Fruit fly (Drosophila melanogaster) whole organism, wandering third instar larva: ENCODE data around the gene Nepl6.
A peak's percentile ranks its signal among the peaks of the same experiment; 100 is the strongest.

Experiments used
- Abd-B ChIP-seq: fragments of >200 bp; optimal IDR thresholded peaks from 2 replicates; lab custom pipeline; 2017; ENCODE audit warnings: missing biosample characterization, missing genetic modification characterization
- CG32264 ChIP-seq: fragments of 200-800 bp; sonication (Bioruptor generic); optimal IDR thresholded peaks from 2 replicates; lab custom pipeline; 2016; ENCODE audit warnings: missing biosample characterization, missing genetic modification characterization
- CG9705 ChIP-seq: fragments of 200-800 bp; sonication (Bioruptor generic); optimal IDR thresholded peaks from 2 replicates; lab custom pipeline; 2018; ENCODE audit warnings: missing biosample characterization, mild to moderate bottlenecking, missing genetic modification characterization
- CrebA ChIP-seq: fragments of 200-800 bp; sonication (Bioruptor generic); optimal IDR thresholded peaks from 2 replicates; lab custom pipeline; 2016; ENCODE audit warnings: missing biosample characterization, mild to moderate bottlenecking, missing genetic modification characterization, borderline replicate concordance
- Dfd ChIP-seq: fragments of >200 bp; optimal IDR thresholded peaks from 2 replicates; lab custom pipeline; 2017; ENCODE audit warnings: missing biosample characterization, missing genetic modification characterization
- Dif ChIP-seq: fragments of 200-275, 200-300 bp; sonication (Bioruptor generic); optimal IDR thresholded peaks from 2 replicates; lab custom pipeline; 2018; ENCODE audit warnings: missing biosample characterization, missing genetic modification characterization; ENCODE audit not compliant: partially characterized antibody
- GATAd ChIP-seq: sonication (Bioruptor generic); optimal IDR thresholded peaks from 2 replicates; lab custom pipeline; 2016; ENCODE audit warnings: missing biosample characterization, missing genetic modification characterization
- HLH106 ChIP-seq: fragments of 200-800 bp; optimal IDR thresholded peaks from 3 replicates; lab custom pipeline; 2019; ENCODE audit warnings: missing biosample characterization, mild to moderate bottlenecking, missing genetic modification characterization, moderate library complexity
- Hnf4 ChIP-seq: fragments of 200-800 bp; sonication (Bioruptor generic); optimal IDR thresholded peaks from 2 replicates; lab custom pipeline; 2016; ENCODE audit warnings: missing biosample characterization, mild to moderate bottlenecking, missing genetic modification characterization
- Hr78 ChIP-seq: fragments of >200 bp; optimal IDR thresholded peaks from 2 replicates; lab custom pipeline; 2017; ENCODE audit warnings: missing biosample characterization, missing genetic modification characterization
- Hr83 ChIP-seq: fragments of 200-300 bp; sonication (Bioruptor generic); optimal IDR thresholded peaks from 2 replicates; lab custom pipeline; 2016; ENCODE audit warnings: missing biosample characterization, mild to moderate bottlenecking, missing genetic modification characterization, moderate library complexity; ENCODE audit not compliant: poor library complexity, severe bottlenecking
- Jra ChIP-seq: sonication (Bioruptor generic); optimal IDR thresholded peaks from 2 replicates; lab custom pipeline; 2016; ENCODE audit warnings: missing biosample characterization, missing genetic modification characterization
- Mio ChIP-seq: sonication (Bioruptor generic); optimal IDR thresholded peaks from 2 replicates; lab custom pipeline; 2016; ENCODE audit warnings: missing biosample characterization, missing genetic modification characterization
- OdsH ChIP-seq: fragments of 200-800 bp; sonication (Bioruptor generic); optimal IDR thresholded peaks from 2 replicates; lab custom pipeline; 2016; ENCODE audit warnings: missing biosample characterization, mild to moderate bottlenecking, missing genetic modification characterization
- Rel ChIP-seq, 2 experiments: fragments of 200-800 bp; sonication (Bioruptor generic) in 1 of 2; optimal IDR thresholded peaks; 2 replicates in 1 of 2; 3 replicates in 1 of 2; lab custom pipeline; 2016 to 2019; ENCODE audit warnings: mild to moderate bottlenecking in 2 of 2, missing biosample characterization in 2 of 2, missing genetic modification characterization in 2 of 2, moderate library complexity in 1 of 2
- Sp1 ChIP-seq: fragments of 200-800 bp; sonication (Bioruptor generic); optimal IDR thresholded peaks from 3 replicates; lab custom pipeline; 2019; ENCODE audit warnings: missing biosample characterization, mild to moderate bottlenecking, missing genetic modification characterization, moderate library complexity
- Vsx2 ChIP-seq: fragments of 200-300, 225-300 bp; sonication (Bioruptor generic); optimal IDR thresholded peaks from 2 replicates; lab custom pipeline; 2018; ENCODE audit warnings: missing biosample characterization, missing genetic modification characterization; ENCODE audit not compliant: partially characterized antibody
- br ChIP-seq: fragments of 200-800 bp; sonication (Bioruptor generic); optimal IDR thresholded peaks from 2 replicates; lab custom pipeline; 2016; ENCODE audit warnings: missing biosample characterization, missing genetic modification characterization
- brk ChIP-seq: fragments of 200-800 bp; sonication (Bioruptor generic); optimal IDR thresholded peaks from 2 replicates; lab custom pipeline; 2016; ENCODE audit warnings: missing biosample characterization, mild to moderate bottlenecking, missing genetic modification characterization
- dl ChIP-seq, 2 experiments: fragments of 175-275, 200-275 bp in 1 of 2; fragments of 200-275 bp in 1 of 2; sonication (Bioruptor generic); optimal IDR thresholded peaks; lab custom pipeline; 2018; ENCODE audit warnings: mild to moderate bottlenecking in 2 of 2, missing biosample characterization in 2 of 2, missing genetic modification characterization in 2 of 2, moderate library complexity in 2 of 2; ENCODE audit not compliant: partially characterized antibody in 2 of 2, insufficient read depth in 1 of 2
- dsf ChIP-seq: sonication (Bioruptor generic); optimal IDR thresholded peaks from 2 replicates; lab custom pipeline; 2016; ENCODE audit warnings: missing biosample characterization, missing genetic modification characterization, borderline replicate concordance
- foxo ChIP-seq, 2 experiments: fragments of 200-800 bp; sonication (Bioruptor generic); optimal IDR thresholded peaks; 2 replicates in 1 of 2; 3 replicates in 1 of 2; lab custom pipeline; 2016 to 2017; ENCODE audit warnings: missing biosample characterization in 2 of 2, missing genetic modification characterization in 2 of 2
- fru ChIP-seq: fragments of 200-800 bp; sonication (Bioruptor generic); optimal IDR thresholded peaks from 3 replicates; lab custom pipeline; 2016; ENCODE audit warnings: missing biosample characterization, mild to moderate bottlenecking, missing genetic modification characterization
- h ChIP-seq: fragments of 200-800 bp; sonication (Bioruptor generic); optimal IDR thresholded peaks from 3 replicates; lab custom pipeline; 2016; ENCODE audit warnings: missing biosample characterization, mild to moderate bottlenecking, missing genetic modification characterization
- pan ChIP-seq: fragments of >200 bp; optimal IDR thresholded peaks from 2 replicates; lab custom pipeline; 2017
- rgr ChIP-seq: fragments of 200-800 bp; sonication (Bioruptor generic); optimal IDR thresholded peaks from 3 replicates; lab custom pipeline; 2016; ENCODE audit warnings: missing biosample characterization, mild to moderate bottlenecking, missing genetic modification characterization
- sage ChIP-seq: fragments of 200-800 bp; sonication (Bioruptor generic); optimal IDR thresholded peaks from 2 replicates; lab custom pipeline; 2016; ENCODE audit warnings: missing biosample characterization, mild to moderate bottlenecking, missing genetic modification characterization
- tai ChIP-seq: sonication (Bioruptor generic); optimal IDR thresholded peaks from 2 replicates; lab custom pipeline; 2016; ENCODE audit warnings: missing biosample characterization, missing genetic modification characterization
- usp ChIP-seq: fragments of >200 bp; optimal IDR thresholded peaks from 2 replicates; lab custom pipeline; 2017; ENCODE audit warnings: missing biosample characterization, missing genetic modification characterization
- woc ChIP-seq: sonication (Bioruptor generic); optimal IDR thresholded peaks from 2 replicates; lab custom pipeline; 2016; ENCODE audit warnings: missing biosample characterization, mild to moderate bottlenecking, missing genetic modification characterization

Nepl6 gene

dm6 chr2L:6411953-6412352, 26.6 kb upstream of the Nepl6 start, which contains the start of gene CG13982:
TSS of gene CG13982 (plus strand) at chr2L:6412315.
- TF ChIP-seq Hr83 (GFP tag; lab: Kevin White, UChicago) (no peak), Rel (GFP tag; optimal IDR thresholded peaks at IDR 0.05; lab: Kevin White, UChicago) (no peak), Rel (tag; optimal IDR thresholded peaks at IDR 0.05; lab: Kevin White, UChicago) (no peak), Jra (no peak), Mio (GFP tag; lab: Kevin White, UChicago) (no peak), fru (GFP tag; lab: Kevin White, UChicago) (no peak), Vsx2 (GFP tag; lab: Kevin White, UChicago) (no peak), CG9705 (GFP tag; lab: Kevin White, UChicago) (no peak), dl (GFP tag; optimal IDR thresholded peaks at IDR 0.05; lab: Kevin White, UChicago; ENCODE audit: insufficient read depth in 1 of 2, partially characterized antibody in 2 of 2) (no peak), brk (GFP tag; lab: Kevin White, UChicago) (no peak), h (no peak), tai (GFP tag; lab: Kevin White, UChicago) (no peak), Sp1 (GFP tag; lab: Kevin White, UChicago) (no peak), HLH106 (tag; lab: Kevin White, UChicago) (no peak), usp (GFP tag; lab: Kevin White, UChicago) (no peak), CrebA (GFP tag; lab: Kevin White, UChicago) (no peak), dsf (GFP tag; lab: Kevin White, UChicago) (no peak)

- no peak for TF ChIP-seq Dfd (GFP tag; lab: Kevin White, UChicago)
- TF ChIP-seq Dif (GFP tag; lab: Kevin White, UChicago) = peak; percentile 29
These were observed 25.9 kb upstream of the Nepl6 start, which contains the start of gene DIP-epsilon for dm6 chr2L:6411089-6411757. TSS of gene DIP-epsilon (minus strand) at chr2L:6411326.

- TF ChIP-seq CG32264 (GFP tag; lab: Kevin White, UChicago) = no peak
- no peak for TF ChIP-seq br (GFP tag; lab: Kevin White, UChicago)
- no peak for TF ChIP-seq woc
- TF ChIP-seq Hr78 (GFP tag; lab: Kevin White, UChicago) = no peak
- TF ChIP-seq rgr (GFP tag; lab: Kevin White, UChicago) = no peak
- TF ChIP-seq Hr83 (GFP tag; lab: Kevin White, UChicago) = no peak
- TF ChIP-seq foxo (GFP tag; optimal IDR thresholded peaks at IDR 0.05; lab: Kevin White, UChicago) = no peak
- no peak for TF ChIP-seq fru (GFP tag; lab: Kevin White, UChicago)
- TF ChIP-seq Sp1 (GFP tag; lab: Kevin White, UChicago) = no peak
- no peak for TF ChIP-seq brk (GFP tag; lab: Kevin White, UChicago)
- no peak for TF ChIP-seq CrebA (GFP tag; lab: Kevin White, UChicago)
- no peak for TF ChIP-seq sage (GFP tag; lab: Kevin White, UChicago)
- TF ChIP-seq Mio (GFP tag; lab: Kevin White, UChicago) = no peak
- TF ChIP-seq h = no peak
These were observed 11.8 kb upstream of the Nepl6 start, which contains the start of gene CG42369 for dm6 chr2L:6397149-6397548. TSS of gene CG42369 (minus strand) at chr2L:6397249.

dm6 chr2L:6391469-6391868, 6.2 kb upstream of the Nepl6 start:
- no peak for TF ChIP-seq h
- no peak for TF ChIP-seq dsf (GFP tag; lab: Kevin White, UChicago)
- no peak for TF ChIP-seq OdsH (GFP tag; lab: Kevin White, UChicago)
- TF ChIP-seq Hr78 (GFP tag; lab: Kevin White, UChicago) = no peak
- no peak for TF ChIP-seq pan (lab: Kevin White, UChicago)
- TF ChIP-seq CG9705 (GFP tag; lab: Kevin White, UChicago) = no peak
- no peak for TF ChIP-seq Hnf4
- TF ChIP-seq tai (GFP tag; lab: Kevin White, UChicago) = no peak
- no peak for TF ChIP-seq foxo (GFP tag; optimal IDR thresholded peaks at IDR 0.05; lab: Kevin White, UChicago)
- TF ChIP-seq CG32264 (GFP tag; lab: Kevin White, UChicago) = no peak
- TF ChIP-seq HLH106 (tag; lab: Kevin White, UChicago) = no peak
- TF ChIP-seq Abd-B (GFP tag; lab: Kevin White, UChicago) = no peak
- TF ChIP-seq Hr83 (GFP tag; lab: Kevin White, UChicago) = no peak
- TF ChIP-seq Jra = no peak
- no peak for TF ChIP-seq br (GFP tag; lab: Kevin White, UChicago)
- no peak for TF ChIP-seq Vsx2 (GFP tag; lab: Kevin White, UChicago)
- no peak for TF ChIP-seq sage (GFP tag; lab: Kevin White, UChicago)
- TF ChIP-seq GATAd (GFP tag; lab: Kevin White, UChicago) = no peak
